Fruit fly (Drosophila melanogaster): ENCODE data around the gene hng3.

The hng3 gene

DNA sequence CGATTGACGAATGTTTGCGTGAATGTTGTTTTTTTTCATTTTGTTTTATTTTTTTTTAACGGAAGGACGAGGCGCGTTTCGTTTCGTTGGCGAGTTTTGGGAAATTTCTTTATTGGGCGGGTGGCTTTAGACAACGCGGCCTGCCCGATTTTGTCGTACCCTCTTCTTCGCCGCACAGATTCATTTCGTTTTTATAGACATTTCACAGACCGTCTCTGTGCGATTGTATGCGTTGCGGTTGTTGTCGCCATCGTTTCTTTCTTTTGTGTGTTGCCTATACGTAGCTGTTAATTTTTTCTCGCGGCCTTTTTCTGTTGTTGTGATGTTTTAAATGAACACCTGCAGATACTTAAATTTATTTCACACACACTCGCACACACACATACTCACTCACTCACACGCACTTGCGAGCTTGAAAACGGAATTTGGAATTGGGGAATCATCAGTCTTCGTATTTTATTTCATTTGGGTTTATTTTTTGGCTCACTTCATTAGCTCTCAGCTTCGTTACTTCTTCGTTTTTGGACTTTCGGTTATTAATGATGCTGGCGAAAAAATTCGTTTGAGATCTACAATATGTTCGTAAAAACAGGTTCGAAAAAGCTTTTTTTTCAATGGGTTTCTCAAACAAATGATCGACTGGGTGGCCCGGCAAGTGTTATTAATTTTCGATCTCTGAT, 4.5 kb downstream of the hng3 start:
- peak; percentile 1 for TF ChIP-seq noc (tag; optimal IDR thresholded peaks at IDR 0.05)

DNA sequence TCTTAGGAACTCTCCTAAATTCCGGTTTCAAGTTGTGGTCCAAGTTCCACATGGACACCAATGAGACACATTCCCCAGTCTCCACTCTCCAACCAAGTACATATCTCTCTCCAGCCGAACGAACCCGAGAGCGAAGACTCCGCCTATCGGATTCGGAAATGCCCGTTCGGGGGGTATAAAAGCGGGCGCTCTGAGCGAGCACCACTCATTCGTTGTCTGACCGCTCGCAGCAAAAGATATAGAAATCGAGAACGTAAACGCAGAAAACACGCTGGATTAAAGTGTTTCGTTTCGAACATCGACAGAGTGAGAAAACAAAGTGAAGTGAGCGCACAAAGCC, 6.1 kb downstream of the hng3 start, which contains the start of gene emc:
Gene emc, plus strand, starts transcription at position 202 of the 340 bp plus-strand sequence.
- peak; percentile 44 for TF ChIP-seq noc (tag; optimal IDR thresholded peaks at IDR 0.05)

DNA sequence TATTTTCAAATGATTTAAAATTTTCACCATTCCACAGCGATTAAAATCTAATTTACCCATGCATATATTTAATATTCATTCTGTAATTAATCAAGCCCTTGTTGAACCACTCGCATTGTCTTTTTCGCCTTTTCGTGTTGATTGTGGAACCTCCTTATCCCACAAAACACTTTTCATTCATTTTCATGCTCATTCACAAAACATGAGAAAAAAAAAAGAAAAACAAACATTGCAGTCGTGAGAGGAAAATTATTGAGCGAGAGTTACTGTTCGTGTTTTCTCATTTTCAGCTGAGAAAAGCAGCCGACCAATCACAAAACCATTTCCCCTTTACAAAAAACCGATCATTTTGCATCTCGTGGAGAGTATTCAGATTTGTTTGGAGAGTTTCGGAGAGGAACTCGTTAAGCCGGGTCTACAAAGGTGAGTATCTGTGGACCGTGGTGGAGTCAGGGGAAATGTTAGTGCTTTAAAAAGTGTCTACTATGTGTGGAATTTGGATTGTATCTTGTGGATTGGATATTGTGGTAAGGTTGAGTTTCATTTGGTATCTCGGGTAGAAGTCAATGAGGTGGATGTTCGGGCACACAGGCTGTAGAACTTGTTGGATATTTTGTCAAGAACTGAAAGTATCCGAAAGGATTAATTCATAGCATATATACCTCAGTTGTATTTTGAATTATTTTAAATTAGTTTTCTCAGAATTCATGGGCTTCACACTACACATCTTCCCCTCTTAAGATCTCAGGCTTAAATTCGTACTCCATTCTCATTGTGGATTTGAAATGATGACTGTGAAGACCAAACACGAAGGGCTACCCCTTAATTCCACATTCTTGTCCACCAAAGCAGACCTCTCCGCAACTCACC, 6.7 kb downstream of the hng3 start:
- TF ChIP-seq noc (tag; optimal IDR thresholded peaks at IDR 0.05), result no peak

DNA sequence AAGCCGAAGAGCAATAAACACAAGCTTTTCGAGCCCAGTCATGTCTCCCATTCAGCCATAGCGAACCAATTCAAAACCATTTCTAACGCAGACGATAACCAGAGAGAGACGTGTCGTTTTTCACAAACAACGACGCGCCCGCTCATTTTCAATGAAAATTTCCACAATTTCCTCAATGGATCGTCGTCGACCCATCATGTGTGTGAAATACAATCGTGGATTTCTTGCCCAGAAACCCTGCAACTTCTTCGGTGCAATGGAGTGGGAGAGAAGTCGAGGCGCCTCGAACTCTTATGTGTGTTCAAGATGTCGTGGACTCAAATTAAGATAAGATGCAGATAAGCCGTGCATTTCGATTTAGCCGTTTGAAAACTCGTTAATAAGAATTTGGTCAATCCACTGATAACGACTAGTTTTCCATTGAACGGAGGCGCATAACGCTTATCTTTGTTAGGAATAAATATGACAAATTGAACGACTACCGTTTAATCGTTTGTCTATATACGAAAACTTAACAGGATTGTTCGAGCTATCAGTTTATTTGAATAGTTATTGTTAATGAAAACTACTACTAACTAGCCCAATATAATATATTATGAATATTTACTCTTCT, 7.5 kb downstream of the hng3 start:
- TF ChIP-seq noc (tag; optimal IDR thresholded peaks at IDR 0.05), result no peak

DNA sequence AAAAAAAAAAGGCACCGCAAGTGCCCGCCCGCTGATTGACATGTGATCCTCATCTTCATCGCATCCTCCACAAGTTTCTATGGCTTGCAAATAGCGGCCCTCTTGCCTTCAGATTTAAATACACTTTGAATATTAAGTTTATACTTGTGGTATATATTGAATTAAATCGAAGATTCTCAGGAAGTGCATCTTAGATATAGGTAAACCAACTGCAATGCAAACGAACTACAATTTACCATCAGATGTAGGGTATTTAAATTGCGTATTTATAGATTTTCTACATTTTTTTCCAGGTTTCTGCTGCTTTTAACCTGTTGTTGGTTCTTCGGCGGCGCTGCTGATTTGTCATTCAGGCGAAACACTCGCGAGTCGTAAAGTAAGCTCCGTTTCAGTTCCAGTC, 8.3 kb downstream of the hng3 start:
- no peak for TF ChIP-seq noc (tag; optimal IDR thresholded peaks at IDR 0.05)

DNA sequence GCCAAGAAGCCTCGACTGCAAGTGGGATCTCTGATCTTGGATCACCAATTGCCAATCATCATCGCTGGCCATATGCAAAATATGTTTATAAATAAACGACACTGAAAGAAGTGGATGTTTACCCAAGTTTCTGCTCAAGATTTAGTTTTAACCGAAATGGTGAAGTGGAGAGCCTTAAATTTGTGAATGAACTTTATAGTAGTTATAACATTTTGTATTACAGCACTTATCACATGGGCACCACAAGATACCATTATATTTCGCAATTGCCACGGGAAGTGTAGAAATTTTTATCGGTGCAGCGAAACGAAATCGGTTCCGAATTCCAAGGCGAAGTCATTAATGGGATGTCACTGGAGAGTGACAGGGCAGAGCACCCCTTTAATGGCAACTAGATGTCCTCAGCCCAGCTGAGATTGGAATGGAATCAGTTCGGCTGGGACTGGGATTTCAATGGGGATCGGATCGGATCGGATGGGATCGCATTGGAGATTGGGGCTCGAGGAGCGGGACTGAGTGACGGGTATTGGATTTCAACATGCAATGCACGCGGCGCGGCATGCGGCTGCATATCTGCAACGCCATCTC, 8.8 kb downstream of the hng3 start:
- TF ChIP-seq noc (tag; optimal IDR thresholded peaks at IDR 0.05), result no peak

DNA sequence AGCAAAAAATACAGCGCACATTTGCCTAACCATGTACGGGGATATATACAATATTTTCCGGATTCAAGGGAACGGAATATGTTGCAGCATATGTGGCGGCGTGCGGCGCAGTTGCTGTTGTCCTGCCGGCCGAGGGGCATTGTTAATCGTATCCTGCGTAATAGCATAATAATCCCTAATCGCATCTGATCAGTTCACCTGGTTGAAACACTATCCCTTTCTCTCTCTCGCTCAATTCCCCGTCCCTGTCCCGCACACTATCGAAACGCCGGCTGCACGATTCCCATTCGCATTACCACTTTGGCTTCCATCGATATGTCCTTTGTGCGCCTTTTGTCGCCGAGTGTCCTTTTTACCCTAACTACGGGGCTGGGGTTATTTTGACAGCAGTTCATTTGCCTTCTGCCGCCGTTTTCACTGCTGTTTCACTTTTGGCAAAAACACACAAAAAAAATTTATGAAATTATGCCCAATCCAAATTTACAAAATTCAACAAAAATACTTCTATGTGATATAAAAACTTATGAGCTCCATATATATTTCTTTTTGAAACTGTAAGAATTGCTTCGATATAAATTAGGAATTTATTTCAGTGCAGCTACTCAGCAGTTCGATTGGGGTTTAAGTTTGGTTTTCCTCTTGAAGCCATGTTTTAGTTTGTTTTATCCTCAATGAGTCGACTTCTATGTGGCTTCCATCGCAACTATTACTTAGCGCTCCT, 9.9 kb downstream of the hng3 start:
- TF ChIP-seq noc (tag; optimal IDR thresholded peaks at IDR 0.05), result no peak

DNA sequence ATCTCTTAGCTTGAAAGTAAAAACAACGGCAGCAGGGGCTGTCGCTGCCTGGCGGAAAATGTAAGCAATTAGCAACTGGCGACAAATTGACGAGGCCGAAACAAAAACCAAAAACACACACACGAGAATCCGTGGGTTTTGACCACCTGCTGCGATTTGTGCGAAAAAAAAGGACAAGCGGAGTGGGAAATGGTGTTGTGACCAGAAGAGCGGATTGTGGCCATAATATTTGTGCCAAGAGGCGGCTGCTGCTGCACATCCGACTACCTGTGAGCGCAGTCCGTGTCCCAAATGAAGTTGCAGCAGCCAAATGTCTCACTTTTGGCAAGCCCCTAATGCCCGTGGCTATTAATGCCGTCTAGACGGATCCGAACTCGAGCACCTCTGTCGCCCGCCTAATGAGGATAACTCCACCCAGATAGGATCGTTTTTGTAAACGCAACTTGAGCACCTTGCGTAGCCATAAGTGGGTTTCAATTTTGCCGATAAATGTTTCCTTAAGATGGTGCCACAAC, 10.9 kb downstream of the hng3 start:
- no peak for TF ChIP-seq noc (tag; optimal IDR thresholded peaks at IDR 0.05)

DNA sequence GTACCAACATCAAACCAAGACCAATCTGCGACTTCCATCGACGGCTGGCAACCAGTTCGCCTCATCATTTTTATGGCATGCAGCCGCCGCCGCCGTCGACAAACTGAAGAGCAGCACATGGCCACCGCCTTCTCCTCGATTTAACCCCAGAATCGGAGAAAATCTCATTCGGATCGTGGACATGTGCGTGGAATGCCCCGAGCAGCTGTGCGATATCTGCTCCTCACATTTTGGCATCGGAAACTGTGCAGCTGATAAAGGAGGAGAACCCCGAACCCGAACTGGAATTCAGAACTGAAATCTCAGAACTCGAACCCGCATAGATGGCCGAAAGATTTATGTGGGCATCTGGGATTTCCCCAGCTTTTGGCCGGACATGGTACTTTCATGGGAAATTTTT, 12.1 kb downstream of the hng3 start:
- TF ChIP-seq noc (tag; optimal IDR thresholded peaks at IDR 0.05), result no peak

DNA sequence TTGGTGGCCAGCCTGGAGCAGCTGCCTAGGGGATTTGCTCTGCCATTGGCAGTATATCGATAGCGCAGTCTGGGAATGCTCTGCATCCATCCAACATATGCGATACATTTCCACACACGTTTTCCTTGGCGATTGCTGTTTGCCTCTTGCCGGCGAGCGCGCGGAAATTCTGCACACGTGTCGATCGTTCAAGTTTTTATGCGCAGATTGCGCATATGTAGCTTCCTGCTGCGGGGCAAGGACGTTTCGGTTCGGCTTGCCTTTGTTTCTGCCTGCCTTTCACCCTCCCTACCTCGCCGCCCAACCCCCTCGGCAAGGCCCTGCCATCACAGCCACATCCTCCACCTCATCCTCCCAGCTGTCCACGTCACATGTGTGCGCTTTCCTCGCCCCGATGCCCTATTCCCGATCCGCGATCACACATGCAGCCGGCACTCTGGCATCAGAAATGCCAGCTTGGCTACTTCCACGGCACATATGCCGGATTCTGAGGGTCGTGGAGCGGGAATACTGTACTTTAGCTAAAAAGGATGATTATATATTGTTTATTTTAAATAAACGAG, 12.8 kb downstream of the hng3 start:
- TF ChIP-seq noc (tag; optimal IDR thresholded peaks at IDR 0.05), result no peak

DNA sequence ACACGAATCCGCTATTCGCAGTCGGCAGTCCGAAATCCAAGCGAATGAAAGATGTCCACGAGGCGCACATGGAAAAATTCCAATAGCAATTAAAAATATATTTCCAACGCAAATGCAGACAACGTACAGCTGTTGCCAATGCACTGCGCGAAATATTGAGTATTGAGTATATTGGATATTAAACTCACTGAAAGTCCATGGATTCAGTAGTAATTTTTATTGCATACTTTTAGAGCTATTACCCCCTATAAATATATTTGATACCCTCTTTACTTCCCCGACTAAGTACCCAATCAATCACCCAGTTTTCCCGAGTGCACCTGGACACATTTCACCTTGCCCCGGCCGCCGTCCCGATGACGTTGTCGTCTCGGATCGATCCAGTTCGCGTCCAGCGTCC, 13.6 kb downstream of the hng3 start:
- no peak for TF ChIP-seq noc (tag; optimal IDR thresholded peaks at IDR 0.05)

DNA sequence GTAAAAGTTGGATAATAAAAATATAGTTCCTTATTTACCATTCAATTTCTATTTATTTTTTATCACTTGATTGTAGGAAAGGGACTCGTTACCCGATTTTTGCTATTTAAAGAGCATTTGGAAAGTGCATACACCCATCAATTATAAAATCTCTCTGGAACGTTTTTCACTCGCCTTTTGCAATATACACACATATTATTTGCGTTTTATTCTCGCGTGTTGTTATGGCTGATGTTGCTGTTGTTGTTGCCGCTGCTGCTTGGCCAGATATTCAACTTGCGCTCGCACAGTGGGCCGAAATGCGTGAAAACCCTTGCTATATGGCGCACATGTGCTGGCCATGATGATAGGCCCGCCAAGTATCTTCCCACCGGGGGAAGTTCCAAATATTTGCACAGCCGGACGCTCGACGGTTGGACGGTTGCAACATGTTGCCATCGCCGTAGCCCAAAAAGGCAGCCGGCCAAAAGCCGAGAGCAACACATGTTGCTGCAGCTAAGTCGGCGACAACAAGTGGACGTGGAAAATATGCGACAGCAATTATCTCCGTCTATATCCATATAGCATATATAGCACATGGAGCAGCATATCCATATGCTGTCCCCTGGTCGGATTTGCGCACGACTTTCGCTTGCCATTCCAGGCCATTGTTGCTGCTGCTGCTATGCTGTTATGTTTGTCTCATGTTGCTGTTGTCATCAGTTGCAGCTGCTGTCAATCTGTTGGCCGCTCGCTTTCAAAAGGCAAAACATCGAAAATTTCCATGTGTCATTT, 15.7 kb downstream of the hng3 start:
- TF ChIP-seq noc (tag; optimal IDR thresholded peaks at IDR 0.05), result no peak

DNA sequence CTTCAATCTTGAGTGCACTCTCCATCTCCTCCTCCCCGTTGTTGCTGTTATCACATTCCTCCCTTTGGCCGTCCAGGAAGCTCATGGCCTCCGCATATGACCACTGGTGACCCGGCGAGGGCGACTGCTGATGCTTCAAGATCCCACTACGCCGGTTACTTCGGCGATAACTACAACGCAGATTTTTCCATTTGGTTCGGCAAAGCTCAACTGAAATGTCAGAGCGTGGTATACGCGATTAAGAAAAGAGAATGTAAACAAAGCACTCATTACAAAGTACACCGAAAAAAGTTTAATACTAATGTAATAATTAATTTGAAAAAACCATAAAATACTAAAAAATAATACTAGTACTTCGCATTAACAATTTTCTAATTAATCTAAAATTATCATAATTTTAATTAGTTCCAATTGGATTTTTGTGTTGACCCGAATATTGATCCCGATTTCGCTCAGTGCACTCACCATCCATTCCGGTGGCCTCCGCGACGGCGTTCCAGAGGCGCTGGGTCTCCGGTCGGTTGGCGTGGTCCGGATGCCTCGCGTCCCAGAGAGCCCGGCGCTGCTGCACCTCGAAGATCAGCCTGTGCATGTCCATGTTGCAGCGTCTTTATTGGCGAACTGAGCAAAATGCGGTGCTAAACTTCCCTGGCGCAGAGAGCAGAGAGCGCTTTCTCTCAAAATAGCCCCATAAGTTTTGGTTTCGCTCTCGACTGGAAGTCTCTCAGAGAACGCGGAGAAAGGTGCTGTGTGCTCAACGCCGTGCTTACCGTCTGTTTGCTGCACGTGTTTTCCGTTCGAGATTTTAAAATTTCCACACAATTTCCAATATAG, 16.5 kb downstream of the hng3 start:
- peak; percentile 70 for TF ChIP-seq noc (tag; optimal IDR thresholded peaks at IDR 0.05)
